Fruit fly (Drosophila melanogaster) S2 (cell line): ENCODE data around the gene hth.

ENCODE experiments used
- CG8478 ChIP-seq: fragments of >200 bp; optimal IDR thresholded peaks from 2 replicates; lab custom pipeline; 2018
- CTCF ChIP-seq, 2 experiments: fragments of >200 bp; optimal IDR thresholded peaks; 2 replicates each; lab custom pipeline; 2018

DNA sequence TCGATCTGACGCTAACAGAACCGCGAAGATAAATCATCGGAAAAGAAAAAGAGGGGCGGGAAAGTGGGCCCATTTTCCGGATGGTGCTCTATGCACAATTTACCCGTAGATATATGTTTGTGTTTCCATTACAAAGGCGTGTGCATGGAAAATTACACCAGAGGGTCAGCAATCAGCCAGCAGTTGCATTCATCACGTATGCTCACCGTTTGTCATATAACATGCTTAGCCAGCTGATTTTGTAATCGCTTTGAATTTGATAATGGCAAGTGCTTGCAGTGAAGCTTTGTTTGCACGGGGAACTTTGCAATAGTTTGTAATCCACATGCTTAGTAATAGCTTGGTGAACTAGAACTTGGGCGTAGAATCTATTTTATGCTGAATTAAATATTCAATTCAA is 40.5 kb upstream of the hth start:
- TF ChIP-seq CG8478 (lab: Kevin White, UChicago) (no peak), CTCF (optimal IDR thresholded peaks at IDR 0.05; lab: Kevin White, UChicago) (no peak)
